Fruit fly (Drosophila melanogaster) whole organism, embryonic: ENCODE measurements around the gene CG32809.
A peak's percentile ranks its signal among the peaks of the same experiment; 100 is the strongest.

Source experiments
- Bdp1 ChIP-seq: fragments of 200-800 bp; sonication (Bioruptor generic); optimal IDR thresholded peaks from 3 replicates; lab custom pipeline; 2016; ENCODE audit warnings: missing biosample characterization, missing genetic modification characterization
- CG10267 ChIP-seq: fragments of 200-800 bp; sonication (Bioruptor generic); optimal IDR thresholded peaks from 2 replicates; lab custom pipeline; 2018; ENCODE audit warnings: missing biosample characterization, mild to moderate bottlenecking, missing genetic modification characterization, moderate library complexity
- CG11696 ChIP-seq: fragments of 200-800 bp; sonication (Bioruptor generic); IDR thresholded peaks from 2 replicates; pipeline ENCODE4 v1.3.6; 2022; ENCODE audit warnings: missing biosample characterization, missing genetic modification characterization
- CG12071 ChIP-seq: fragments of 200-800 bp; sonication (Bioruptor generic); optimal IDR thresholded peaks from 3 replicates; lab custom pipeline; 2018; ENCODE audit warnings: missing biosample characterization, mild to moderate bottlenecking, missing genetic modification characterization
- CG13775 ChIP-seq: fragments of 200-800 bp; sonication (Bioruptor generic); optimal IDR thresholded peaks from 3 replicates; lab custom pipeline; 2017; ENCODE audit warnings: missing biosample characterization, mild to moderate bottlenecking, missing genetic modification characterization
- CG16779 ChIP-seq: fragments of 200-800 bp; sonication (Bioruptor generic); IDR thresholded peaks from 2 replicates; pipeline ENCODE4 v1.3.6; 2022; ENCODE audit warnings: missing biosample characterization, missing genetic modification characterization
- CG16815 ChIP-seq: fragments of 200-800 bp; sonication (Bioruptor generic); optimal IDR thresholded peaks from 3 replicates; lab custom pipeline; 2017; ENCODE audit warnings: missing biosample characterization, mild to moderate bottlenecking, missing genetic modification characterization
- CG17912 ChIP-seq: fragments of 200-800 bp; sonication (Bioruptor generic); optimal IDR thresholded peaks from 2 replicates; lab custom pipeline; 2018; ENCODE audit warnings: missing biosample characterization, mild to moderate bottlenecking, missing genetic modification characterization
- CG18476 ChIP-seq: fragments of 200-800 bp; sonication (Bioruptor generic); optimal IDR thresholded peaks from 2 replicates; lab custom pipeline; 2016; ENCODE audit warnings: missing biosample characterization, mild to moderate bottlenecking, missing genetic modification characterization
- CG2120 ChIP-seq: fragments of 200-800 bp; sonication (Bioruptor generic); optimal IDR thresholded peaks from 3 replicates; lab custom pipeline; 2016; ENCODE audit warnings: missing biosample characterization, missing genetic modification characterization
- CG30403 ChIP-seq: fragments of 200-800 bp; sonication (Bioruptor generic); optimal IDR thresholded peaks from 3 replicates; lab custom pipeline; 2016; ENCODE audit warnings: missing biosample characterization, missing genetic modification characterization
- CG4730 ChIP-seq: fragments of 200-800 bp; sonication (Bioruptor generic); IDR thresholded peaks from 2 replicates; pipeline ENCODE4 v1.3.6; 2022; ENCODE audit warnings: missing biosample characterization, missing genetic modification characterization
- CG5953 ChIP-seq: fragments of 200-800 bp; sonication (Bioruptor generic); IDR thresholded peaks from 2 replicates; pipeline ENCODE4 v1.3.6; 2022; ENCODE audit warnings: missing biosample characterization, missing genetic modification characterization
- CG6654 ChIP-seq: fragments of 200-800 bp; sonication (Bioruptor generic); optimal IDR thresholded peaks from 2 replicates; lab custom pipeline; 2017; ENCODE audit warnings: missing biosample characterization, mild to moderate bottlenecking, missing genetic modification characterization
- CG6689 ChIP-seq: fragments of 200-800 bp; sonication (Bioruptor generic); IDR thresholded peaks from 2 replicates; pipeline ENCODE4 v1.3.6; 2022; ENCODE audit warnings: missing biosample characterization, missing genetic modification characterization
- CG7271 ChIP-seq: fragments of 200-800 bp; sonication (Bioruptor generic); optimal IDR thresholded peaks from 2 replicates; lab custom pipeline; 2018; ENCODE audit warnings: missing biosample characterization, mild to moderate bottlenecking, missing genetic modification characterization, moderate library complexity
- CG7745 ChIP-seq: fragments of 200-800 bp; sonication (Bioruptor generic); optimal IDR thresholded peaks from 2 replicates; lab custom pipeline; 2018; ENCODE audit warnings: missing biosample characterization, mild to moderate bottlenecking, missing genetic modification characterization, moderate library complexity
- CG8944 ChIP-seq: fragments of 200-800 bp; sonication (Bioruptor generic); optimal IDR thresholded peaks from 3 replicates; lab custom pipeline; 2016; ENCODE audit warnings: missing biosample characterization, missing genetic modification characterization
- CG9609 ChIP-seq: fragments of 200-800 bp; sonication (Bioruptor generic); optimal IDR thresholded peaks from 3 replicates; lab custom pipeline; 2016; ENCODE audit warnings: missing biosample characterization, missing genetic modification characterization
- CG9817 ChIP-seq: fragments of 200-800 bp; sonication (Bioruptor generic); optimal IDR thresholded peaks from 2 replicates; lab custom pipeline; 2018; ENCODE audit warnings: missing biosample characterization, mild to moderate bottlenecking, missing genetic modification characterization, moderate library complexity
- CrebB ChIP-seq: fragments of 200-800 bp; sonication (Bioruptor generic); optimal IDR thresholded peaks from 3 replicates; lab custom pipeline; 2018; ENCODE audit warnings: missing biosample characterization, mild to moderate bottlenecking, missing genetic modification characterization
- Ets97D ChIP-seq: fragments of 200-800 bp; sonication (Bioruptor generic); optimal IDR thresholded peaks from 3 replicates; lab custom pipeline; 2016; ENCODE audit warnings: missing biosample characterization, missing genetic modification characterization
- H15 ChIP-seq: fragments of 200-800 bp; sonication (Bioruptor generic); IDR thresholded peaks from 3 replicates; pipeline ENCODE4 v1.3.6; 2022; ENCODE audit warnings: missing biosample characterization, missing genetic modification characterization
- Hand ChIP-seq: fragments of 200-800 bp; sonication (Bioruptor generic); optimal IDR thresholded peaks from 2 replicates; lab custom pipeline; 2017; ENCODE audit warnings: mild to moderate bottlenecking, missing biosample characterization, missing genetic modification reagents, missing genetic modification characterization
- Hey ChIP-seq: fragments of 200-800 bp; sonication (Bioruptor generic); optimal IDR thresholded peaks from 3 replicates; lab custom pipeline; 2018; ENCODE audit warnings: missing biosample characterization, mild to moderate bottlenecking, missing genetic modification characterization
- HmgD ChIP-seq: fragments of 200-800 bp; sonication (Bioruptor generic); optimal IDR thresholded peaks from 3 replicates; lab custom pipeline; 2016; ENCODE audit warnings: missing biosample characterization, missing genetic modification characterization
- Hmx ChIP-seq: fragments of 200-800 bp; sonication (Bioruptor generic); optimal IDR thresholded peaks from 2 replicates; lab custom pipeline; 2016; ENCODE audit warnings: missing biosample characterization, missing genetic modification characterization
- Jarid2 ChIP-seq: fragments of 200-800 bp; sonication (Bioruptor generic); optimal IDR thresholded peaks from 3 replicates; lab custom pipeline; 2017; ENCODE audit warnings: mild to moderate bottlenecking, missing biosample characterization, missing genetic modification reagents, missing genetic modification characterization
- Mad ChIP-seq: fragments of 200-800 bp; sonication (Bioruptor generic); optimal IDR thresholded peaks from 2 replicates; lab custom pipeline; 2016; ENCODE audit warnings: missing biosample characterization, missing genetic modification characterization
- Oaz ChIP-seq: fragments of 200-800 bp; sonication (Bioruptor generic); IDR thresholded peaks from 2 replicates; pipeline ENCODE4 v1.3.6; 2022; ENCODE audit warnings: missing biosample characterization, missing genetic modification characterization
- Rfx ChIP-seq: fragments of 200-800 bp; sonication (Bioruptor generic); IDR thresholded peaks from 2 replicates; pipeline ENCODE4 v1.3.6; 2022; ENCODE audit warnings: missing biosample characterization, missing genetic modification characterization
- TFAM ChIP-seq: fragments of 200-800 bp; sonication (Bioruptor generic); optimal IDR thresholded peaks from 2 replicates; lab custom pipeline; 2017; ENCODE audit warnings: missing biosample characterization, missing genetic modification characterization, inconsistent platforms
- cad ChIP-seq: fragments of >200 bp; optimal IDR thresholded peaks from 2 replicates; lab custom pipeline; 2017; ENCODE audit warnings: missing biosample characterization, missing genetic modification characterization
- disco-r ChIP-seq: fragments of 200-800 bp; sonication (Bioruptor generic); optimal IDR thresholded peaks from 2 replicates; lab custom pipeline; 2016; ENCODE audit warnings: missing biosample characterization, missing genetic modification characterization
- fd3F ChIP-seq: fragments of 200-800 bp; sonication (Bioruptor generic); optimal IDR thresholded peaks from 2 replicates; lab custom pipeline; 2018; ENCODE audit warnings: missing biosample characterization, mild to moderate bottlenecking, missing genetic modification characterization, moderate library complexity
- gce ChIP-seq: fragments of 200-800 bp; sonication (Bioruptor generic); IDR thresholded peaks from 3 replicates; pipeline ENCODE4 v1.3.6; 2022; ENCODE audit warnings: missing biosample characterization, missing genetic modification characterization
- hb ChIP-seq: fragments of 200-800 bp; sonication (Bioruptor generic); IDR thresholded peaks from 3 replicates; pipeline ENCODE4 v1.3.6; 2022; ENCODE audit warnings: missing biosample characterization, missing genetic modification characterization; ENCODE audit not compliant: partially characterized antibody
- hbn ChIP-seq: fragments of 200-800 bp; sonication (Bioruptor generic); IDR thresholded peaks from 2 replicates; pipeline ENCODE4 v1.3.6; 2022; ENCODE audit warnings: missing biosample characterization, missing genetic modification characterization; ENCODE audit not compliant: partially characterized antibody
- ken ChIP-seq: fragments of 200-800 bp; sonication (Bioruptor generic); IDR thresholded peaks from 3 replicates; pipeline ENCODE4 v1.3.6; 2022; ENCODE audit warnings: missing biosample characterization, missing genetic modification characterization
- lov ChIP-seq, 2 experiments: fragments of 200-800 bp in 1 of 2; fragments of >200 bp in 1 of 2; sonication (Bioruptor generic) in 1 of 2; IDR thresholded peaks in 1 of 2; optimal IDR thresholded peaks in 1 of 2; 2 replicates in 1 of 2; 3 replicates in 1 of 2; pipeline versions ENCODE4 v1.3.6 to Lab custom; 2017 to 2022; ENCODE audit warnings: missing biosample characterization in 1 of 2, missing genetic modification characterization in 1 of 2
- nerfin-1 ChIP-seq: fragments of 200-800 bp; sonication (Bioruptor generic); optimal IDR thresholded peaks from 3 replicates; lab custom pipeline; 2019; ENCODE audit warnings: missing biosample characterization, mild to moderate bottlenecking, missing genetic modification characterization, moderate library complexity
- otp ChIP-seq: fragments of 200-800 bp; sonication (Bioruptor generic); IDR thresholded peaks from 3 replicates; pipeline ENCODE4, ENCODE4 v1.3.6; 2022; ENCODE audit warnings: missing biosample characterization, missing genetic modification characterization
- pan ChIP-seq, 4 experiments: fragments of >200 bp in 3 of 4; fragments of 200-800 bp in 1 of 4; sonication (Bioruptor generic) in 1 of 4; optimal IDR thresholded peaks in 3 of 4; IDR thresholded peaks in 1 of 4; 2 replicates each; pipeline versions ENCODE4 v1.3.6 to Lab custom; 2017 to 2022; ENCODE audit warnings: missing biosample characterization in 2 of 4, missing genetic modification characterization in 2 of 4, mixed read lengths in 1 of 4
- pho ChIP-seq: fragments of 200-800 bp; sonication (Bioruptor generic); optimal IDR thresholded peaks from 2 replicates; lab custom pipeline; 2016; ENCODE audit warnings: missing biosample characterization, missing genetic modification characterization
- psq ChIP-seq: fragments of 200-800 bp; sonication (Bioruptor generic); optimal IDR thresholded peaks from 2 replicates; lab custom pipeline; 2017; ENCODE audit warnings: missing biosample characterization, missing genetic modification characterization
- ranshi ChIP-seq: fragments of 200-800 bp; sonication (Bioruptor generic); IDR thresholded peaks from 2 replicates; pipeline ENCODE4 v1.3.6; 2022; ENCODE audit warnings: missing biosample characterization, missing genetic modification characterization
- trem ChIP-seq: fragments of 200-800 bp; optimal IDR thresholded peaks from 3 replicates; lab custom pipeline; 2019; ENCODE audit warnings: missing biosample characterization, mild to moderate bottlenecking, missing genetic modification characterization, moderate library complexity
- twi ChIP-seq: fragments of 200-800 bp; optimal IDR thresholded peaks from 2 replicates; lab custom pipeline; 2019; ENCODE audit warnings: missing biosample characterization, mild to moderate bottlenecking, missing genetic modification characterization, moderate library complexity
- vfl ChIP-seq: fragments of 200-800 bp; sonication (Bioruptor generic); optimal IDR thresholded peaks from 2 replicates; lab custom pipeline; 2016; ENCODE audit warnings: missing biosample characterization, missing genetic modification characterization
- vvl ChIP-seq: fragments of 200-800 bp; sonication (Bioruptor generic); IDR thresholded peaks from 2 replicates; pipeline ENCODE4 v1.3.6; 2022; ENCODE audit warnings: missing biosample characterization, missing genetic modification characterization

The CG32809 gene

DNA sequence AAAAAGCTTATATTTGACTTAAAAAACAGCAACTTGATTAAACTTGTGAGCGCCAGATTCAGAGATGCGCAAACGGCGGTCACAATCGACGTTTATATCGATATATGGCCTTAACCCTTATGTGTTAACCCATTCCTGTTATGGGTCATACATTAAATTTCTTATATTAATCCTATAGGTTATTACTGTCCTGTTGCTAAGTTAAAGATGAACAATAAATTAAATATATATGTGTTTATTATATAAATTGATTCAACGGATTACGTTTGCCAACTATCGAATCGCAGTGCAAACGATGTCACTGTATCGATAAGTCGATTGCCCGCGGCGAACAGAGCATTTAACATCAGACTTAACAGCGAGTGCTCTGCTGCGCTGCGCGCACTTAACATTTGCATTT lies 23.4 kb downstream of the CG32809 start, which contains the start of the genes CG3740 and hfw (continued):
- TF ChIP-seq otp (GFP tag; lab: Robert Waterston, UW) (0 out of 3 replicates have a peak, but pooled peaks have one; percentile 24), CG13775 (peak; percentile 79), CG5953 (GFP tag; lab: Robert Waterston, UW) (peak; percentile 55; the same call in 1 of the 2 replicates), CG6689 (GFP tag; lab: Robert Waterston, UW) (peak; percentile 78), fd3F (peak; percentile 53), cad (GFP tag; lab: Kevin White, UChicago) (no peak), Ets97D (no peak), CrebB (no peak), TFAM (GFP tag; lab: Kevin White, UChicago) (no peak), CG10267 (tag; lab: Kevin White, UChicago) (peak; percentile 66), hb (GFP tag; lab: Robert Waterston, UW) (peak; percentile 84; the same call in 2 of the 3 replicates), CG17912 (GFP tag; lab: Kevin White, UChicago) (no peak), CG30403 (peak; percentile 82), CG12071 (no peak), HmgD (GFP tag; lab: Kevin White, UChicago) (no peak), CG2120 (GFP tag; lab: Kevin White, UChicago) (peak; percentile 75), disco-r (GFP tag; lab: Kevin White, UChicago) (no peak), Bdp1 (GFP tag; lab: Kevin White, UChicago) (no peak), Jarid2 (GFP tag; lab: Kevin White, UChicago) (no peak), CG16815 (GFP tag; lab: Kevin White, UChicago) (peak; percentile 47), H15 (GFP tag; lab: Robert Waterston, UW) (peak; percentile 57; the same call in 1 of the 3 replicates), psq (peak; percentile 45), CG4730 (GFP tag; lab: Robert Waterston, UW) (peak; percentile 65), Oaz (GFP tag; lab: Robert Waterston, UW) (0 out of 2 replicates have a peak, but pooled peaks have one; percentile 54), lov (optimal IDR thresholded peaks at IDR 0.05; lab: Kevin White, UChicago) (no peak), lov (GFP tag; IDR thresholded peaks at IDR 0.05; lab: Robert Waterston, UW) (no peak), CG11696 (GFP tag; lab: Robert Waterston, UW) (no peak), Hmx (GFP tag; lab: Kevin White, UChicago) (no peak), CG9817 (peak; percentile 77), CG6654 (GFP tag; lab: Kevin White, UChicago) (peak; percentile 14), CG7745 (tag; lab: Kevin White, UChicago) (no peak), trem (peak; percentile 74), vfl (GFP tag; lab: Kevin White, UChicago) (no peak), twi (tag; lab: Kevin White, UChicago) (peak; percentile 62), hbn (GFP tag; lab: Robert Waterston, UW) (peak; percentile 88), pan (optimal IDR thresholded peaks at IDR 0.05; lab: Kevin White, UChicago) (no peak), pan (GFP tag; optimal IDR thresholded peaks at IDR 0.05 in 1 of 2, IDR thresholded peaks at IDR 0.05 in 1 of 2) (peak in 1 of 2 experiments; percentile 72), Mad (GFP tag; lab: Kevin White, UChicago) (peak; percentile 37), CG18476 (peak; percentile 31), CG7271 (tag; lab: Kevin White, UChicago) (peak; percentile 48), CG16779 (GFP tag; lab: Robert Waterston, UW) (0 out of 2 replicates have a peak, but pooled peaks have one; percentile 29), Hey (tag; lab: Kevin White, UChicago) (no peak), ken (GFP tag; lab: Robert Waterston, UW) (peak; percentile 68), vvl (GFP tag; lab: Robert Waterston, UW) (peak; percentile 81), gce (no peak), pho (GFP tag; lab: Kevin White, UChicago) (peak; percentile 23), nerfin-1 (peak; percentile 3), CG8944 (peak; percentile 20), ranshi (peak; percentile 63; the same call in 1 of the 2 replicates), Rfx (GFP tag; lab: Robert Waterston, UW) (peak; percentile 85), Hand (no peak), CG9609 (GFP tag; lab: Kevin White, UChicago) (no peak)
